Fruit fly (Drosophila melanogaster) whole organism, embryonic: Measurements from ENCODE around the gene CG6511.

ENCODE experiments used
- Awh ChIP-seq: fragments of 200-800 bp; sonication (Bioruptor generic); IDR thresholded peaks from 2 replicates; pipeline ENCODE4, ENCODE4 v1.3.6; 2022; ENCODE audit warnings: missing biosample characterization, missing genetic modification characterization
- BEAF-32 ChIP-seq: fragments of 200-800 bp; sonication (Bioruptor generic); optimal IDR thresholded peaks from 3 replicates; lab custom pipeline; 2017; ENCODE audit warnings: missing biosample characterization, missing genetic modification characterization, mild to moderate bottlenecking, moderate library complexity, missing genetic modification reagents
- CG10366 ChIP-seq: fragments of 200-800 bp; sonication (Bioruptor generic); IDR thresholded peaks from 2 replicates; pipeline ENCODE4 v1.3.6; 2022; ENCODE audit warnings: missing biosample characterization, missing genetic modification characterization
- CG10462 ChIP-seq: fragments of 200-800 bp; sonication (Bioruptor generic); optimal IDR thresholded peaks from 2 replicates; lab custom pipeline; 2016; ENCODE audit warnings: missing biosample characterization, missing genetic modification characterization
- CG11456 ChIP-seq: fragments of 200-800 bp; sonication (Bioruptor generic); IDR thresholded peaks from 3 replicates; pipeline ENCODE4 v1.3.6; 2022; ENCODE audit warnings: missing biosample characterization, missing genetic modification characterization
- CG11560 ChIP-seq: fragments of 200-800 bp; sonication (Bioruptor generic); IDR thresholded peaks from 3 replicates; pipeline ENCODE4 v1.3.6; 2022; ENCODE audit warnings: missing biosample characterization, missing genetic modification characterization
- CG11723 ChIP-seq: fragments of 200-800 bp; sonication (Bioruptor generic); optimal IDR thresholded peaks from 2 replicates; lab custom pipeline; 2017; ENCODE audit warnings: missing biosample characterization, mild to moderate bottlenecking, missing genetic modification characterization
- CG13624 ChIP-seq: fragments of 200-800 bp; sonication (Bioruptor generic); optimal IDR thresholded peaks from 2 replicates; lab custom pipeline; 2016; ENCODE audit warnings: missing biosample characterization, missing genetic modification characterization
- CG17829 ChIP-seq: fragments of 200-800 bp; optimal IDR thresholded peaks from 2 replicates; lab custom pipeline; 2019; ENCODE audit warnings: missing biosample characterization, mild to moderate bottlenecking, missing genetic modification characterization, moderate library complexity
- CG18011 ChIP-seq: fragments of 200-800 bp; sonication (Bioruptor generic); optimal IDR thresholded peaks from 2 replicates; lab custom pipeline; 2017; ENCODE audit warnings: missing biosample characterization, missing genetic modification characterization, mild to moderate bottlenecking, moderate library complexity, missing genotype
- CG30403 ChIP-seq: fragments of 200-800 bp; sonication (Bioruptor generic); optimal IDR thresholded peaks from 3 replicates; lab custom pipeline; 2016; ENCODE audit warnings: missing biosample characterization, missing genetic modification characterization
- CG3847 ChIP-seq: fragments of 200-800 bp; sonication (Bioruptor generic); IDR thresholded peaks from 2 replicates; pipeline ENCODE4 v1.3.6; 2022; ENCODE audit warnings: missing biosample characterization, missing genetic modification characterization
- CG4360 ChIP-seq: fragments of 200-800 bp; sonication (Bioruptor generic); IDR thresholded peaks from 2 replicates; pipeline ENCODE4 v1.3.6; 2022; ENCODE audit warnings: missing biosample characterization, missing genetic modification characterization
- CG43689 ChIP-seq: fragments of 200-800 bp; sonication (Bioruptor generic); IDR thresholded peaks from 2 replicates; pipeline ENCODE4 v1.3.6; 2022; ENCODE audit warnings: missing biosample characterization, missing genetic modification characterization
- CG4424 ChIP-seq: fragments of 200-800 bp; sonication (Bioruptor generic); optimal IDR thresholded peaks from 3 replicates; lab custom pipeline; 2016; ENCODE audit warnings: missing biosample characterization, missing genetic modification characterization
- CG4617 ChIP-seq: fragments of 200-800 bp; sonication (Bioruptor generic); optimal IDR thresholded peaks from 3 replicates; lab custom pipeline; 2016; ENCODE audit warnings: missing biosample characterization, missing genetic modification characterization, borderline replicate concordance
- CG4730 ChIP-seq: fragments of 200-800 bp; sonication (Bioruptor generic); IDR thresholded peaks from 2 replicates; pipeline ENCODE4 v1.3.6; 2022; ENCODE audit warnings: missing biosample characterization, missing genetic modification characterization
- CG5180 ChIP-seq: fragments of 200-800 bp; sonication (Bioruptor generic); optimal IDR thresholded peaks from 3 replicates; lab custom pipeline; 2017; ENCODE audit warnings: missing biosample characterization, missing genetic modification characterization, mild to moderate bottlenecking, moderate library complexity, missing genetic modification reagents
- CG7372 ChIP-seq: fragments of 200-800 bp; sonication (Bioruptor generic); IDR thresholded peaks from 2 replicates; pipeline ENCODE4 v1.3.6; 2022; ENCODE audit warnings: missing biosample characterization, missing genetic modification characterization
- CG7839 ChIP-seq: fragments of 200-800 bp; sonication (Bioruptor generic); optimal IDR thresholded peaks from 3 replicates; lab custom pipeline; 2018; ENCODE audit warnings: missing biosample characterization, mild to moderate bottlenecking, missing genetic modification characterization, moderate library complexity
- CG7928 ChIP-seq: fragments of 200-800 bp; sonication (Bioruptor generic); optimal IDR thresholded peaks from 2 replicates; lab custom pipeline; 2017; ENCODE audit warnings: missing biosample characterization, mild to moderate bottlenecking, missing genetic modification characterization
- D ChIP-seq, 2 experiments: fragments of 200-800 bp in 1 of 2; fragments of >200 bp in 1 of 2; sonication (Bioruptor generic) in 1 of 2; optimal IDR thresholded peaks; 2 replicates in 1 of 2; 3 replicates in 1 of 2; lab custom pipeline; 2017; ENCODE audit warnings: mild to moderate bottlenecking in 1 of 2, missing biosample characterization in 1 of 2, missing genetic modification characterization in 1 of 2, missing genetic modification reagents in 1 of 2
- HLH4C ChIP-seq: fragments of 200-800 bp; sonication (Bioruptor generic); IDR thresholded peaks from 3 replicates; pipeline ENCODE4 v1.3.6; 2022; ENCODE audit warnings: missing biosample characterization, missing genetic modification characterization; ENCODE audit not compliant: partially characterized antibody
- Hr78 ChIP-seq, 2 experiments: fragments of 200-800 bp in 1 of 2; fragments of >200 bp in 1 of 2; sonication (Bioruptor generic) in 1 of 2; optimal IDR thresholded peaks; 2 replicates each; lab custom pipeline; 2017 to 2019; ENCODE audit warnings: missing biosample characterization in 2 of 2, missing genetic modification characterization in 2 of 2, mild to moderate bottlenecking in 1 of 2, moderate library complexity in 1 of 2
- Hsf ChIP-seq: fragments of 200-800 bp; sonication (Bioruptor generic); optimal IDR thresholded peaks from 3 replicates; lab custom pipeline; 2016; ENCODE audit warnings: missing biosample characterization, missing genetic modification characterization
- Kr ChIP-seq: fragments of 200-800 bp; sonication (Bioruptor generic); optimal IDR thresholded peaks from 2 replicates; lab custom pipeline; 2017; ENCODE audit warnings: missing biosample characterization, mild to moderate bottlenecking, missing genetic modification characterization
- MTF-1 ChIP-seq: fragments of 200-800 bp; sonication (Bioruptor generic); optimal IDR thresholded peaks from 2 replicates; lab custom pipeline; 2018; ENCODE audit warnings: missing biosample characterization, mild to moderate bottlenecking, missing genetic modification characterization, borderline replicate concordance
- Oaz ChIP-seq: fragments of 200-800 bp; sonication (Bioruptor generic); IDR thresholded peaks from 2 replicates; pipeline ENCODE4 v1.3.6; 2022; ENCODE audit warnings: missing biosample characterization, missing genetic modification characterization
- YL-1 ChIP-seq: fragments of 200-800 bp; sonication (Bioruptor generic); optimal IDR thresholded peaks from 3 replicates; lab custom pipeline; 2017; ENCODE audit warnings: missing biosample characterization, mild to moderate bottlenecking, missing genetic modification characterization
- bcd ChIP-seq: fragments of 200-800 bp; sonication (Bioruptor generic); optimal IDR thresholded peaks from 2 replicates; lab custom pipeline; 2017; ENCODE audit warnings: missing biosample characterization, mild to moderate bottlenecking, missing genetic modification characterization
- bigmax ChIP-seq: fragments of 200-800 bp; sonication (Bioruptor generic); optimal IDR thresholded peaks from 2 replicates; lab custom pipeline; 2018; ENCODE audit warnings: missing biosample characterization, mild to moderate bottlenecking, missing genetic modification characterization
- bsh ChIP-seq, 2 experiments: fragments of 200-800 bp; sonication (Bioruptor generic); optimal IDR thresholded peaks; 2 replicates each; lab custom pipeline; 2017 to 2018; ENCODE audit warnings: mild to moderate bottlenecking in 2 of 2, missing biosample characterization in 2 of 2, missing genetic modification characterization in 2 of 2, moderate library complexity in 1 of 2
- cg ChIP-seq: fragments of 200-800 bp; sonication (Bioruptor generic); optimal IDR thresholded peaks from 3 replicates; lab custom pipeline; 2019; ENCODE audit warnings: missing biosample characterization, mild to moderate bottlenecking, missing genetic modification characterization, moderate library complexity
- chm ChIP-seq: fragments of 200-800 bp; sonication (Bioruptor generic); IDR thresholded peaks from 2 replicates; pipeline ENCODE4 v1.3.6; 2022; ENCODE audit warnings: missing biosample characterization, missing genetic modification characterization
- corto ChIP-seq: fragments of 200-800 bp; sonication (Bioruptor generic); optimal IDR thresholded peaks from 2 replicates; lab custom pipeline; 2016; ENCODE audit warnings: missing biosample characterization, mild to moderate bottlenecking, missing genetic modification characterization, moderate library complexity
- ems ChIP-seq: fragments of 200-800 bp; sonication (Bioruptor generic); optimal IDR thresholded peaks from 3 replicates; lab custom pipeline; 2016; ENCODE audit warnings: missing biosample characterization, missing genetic modification characterization
- fd102C ChIP-seq: fragments of 200-800 bp; sonication (Bioruptor generic); optimal IDR thresholded peaks from 2 replicates; lab custom pipeline; 2018; ENCODE audit warnings: missing biosample characterization, mild to moderate bottlenecking, missing genetic modification characterization, moderate library complexity
- gcm2 ChIP-seq: fragments of 200-800 bp; sonication (Bioruptor generic); optimal IDR thresholded peaks from 2 replicates; lab custom pipeline; 2016; ENCODE audit warnings: missing biosample characterization, missing genetic modification characterization
- gt ChIP-seq: fragments of 200-800 bp; sonication (Bioruptor generic); IDR thresholded peaks from 2 replicates; pipeline ENCODE4 v1.3.6; 2022; ENCODE audit warnings: missing biosample characterization, missing genetic modification characterization
- hb ChIP-seq: fragments of 200-800 bp; sonication (Bioruptor generic); IDR thresholded peaks from 3 replicates; pipeline ENCODE4 v1.3.6; 2022; ENCODE audit warnings: missing biosample characterization, missing genetic modification characterization; ENCODE audit not compliant: partially characterized antibody
- hkb ChIP-seq, 2 experiments: fragments of 200-800 bp in 1 of 2; fragments of >200 bp in 1 of 2; sonication (Bioruptor generic) in 1 of 2; IDR thresholded peaks in 1 of 2; optimal IDR thresholded peaks in 1 of 2; 2 replicates each; pipeline versions ENCODE4 v1.3.6 to Lab custom; 2017 to 2022; ENCODE audit warnings: missing biosample characterization in 1 of 2, missing genetic modification characterization in 1 of 2
- lab ChIP-seq: fragments of 200-800 bp; sonication (Bioruptor generic); optimal IDR thresholded peaks from 3 replicates; lab custom pipeline; 2017; ENCODE audit warnings: missing biosample characterization, missing genetic modification characterization, mild to moderate bottlenecking, moderate library complexity, missing genetic modification reagents
- mirr ChIP-seq: fragments of 200-800 bp; sonication (Bioruptor generic); optimal IDR thresholded peaks from 3 replicates; lab custom pipeline; 2018; ENCODE audit warnings: missing biosample characterization, mild to moderate bottlenecking, missing genetic modification characterization
- odd ChIP-seq: fragments of 200-800 bp; sonication (Bioruptor generic); optimal IDR thresholded peaks from 2 replicates; lab custom pipeline; 2017; ENCODE audit warnings: missing biosample characterization, mild to moderate bottlenecking, missing genetic modification characterization
- pb ChIP-seq: fragments of 200-800 bp; sonication (Bioruptor generic); optimal IDR thresholded peaks from 3 replicates; lab custom pipeline; 2016; ENCODE audit warnings: missing biosample characterization, missing genetic modification characterization
- ro ChIP-seq: fragments of 200-800 bp; sonication (Bioruptor generic); IDR thresholded peaks from 2 replicates; pipeline ENCODE4 v1.3.6; 2022; ENCODE audit warnings: missing biosample characterization, missing genetic modification characterization
- sisA ChIP-seq: fragments of 200-800 bp; sonication (Bioruptor generic); IDR thresholded peaks from 2 replicates; pipeline ENCODE4 v1.3.6; 2022; ENCODE audit warnings: missing biosample characterization, missing genetic modification characterization
- stc ChIP-seq: fragments of 200-800 bp; sonication (Bioruptor generic); IDR thresholded peaks from 2 replicates; pipeline ENCODE4 v1.3.6; 2022; ENCODE audit warnings: missing biosample characterization, missing genetic modification characterization
- tgo ChIP-seq: fragments of 200-800 bp; sonication (Bioruptor generic); IDR thresholded peaks from 3 replicates; pipeline ENCODE4 v1.3.6; 2022; ENCODE audit warnings: missing biosample characterization, missing genetic modification characterization

CG6511 gene

dm6 chr3L:8675029-8675544 is 46.0 kb upstream of the CG6511 start (continued):
- TF ChIP-seq hkb (optimal IDR thresholded peaks at IDR 0.05; lab: Kevin White, UChicago) (no peak), hkb (GFP tag; IDR thresholded peaks at IDR 0.05; lab: Robert Waterston, UW) (no peak), CG4360 (no peak), sisA (GFP tag; lab: Robert Waterston, UW) (no peak), mirr (GFP tag; lab: Kevin White, UChicago) (no peak), Hsf (GFP tag; lab: Kevin White, UChicago) (no peak), CG10462 (no peak), BEAF-32 (GFP tag; lab: Kevin White, UChicago) (no peak), CG18011 (GFP tag; lab: Kevin White, UChicago) (no peak), CG7928 (no peak), ems (no peak), CG11456 (GFP tag; lab: Robert Waterston, UW) (no peak), lab (GFP tag; lab: Kevin White, UChicago) (no peak), tgo (GFP tag; lab: Robert Waterston, UW) (0 out of 3 replicates have a peak, but pooled peaks have one; percentile 14), bigmax (GFP tag; lab: Kevin White, UChicago) (no peak), Hr78 (GFP tag; optimal IDR thresholded peaks at IDR 0.05; lab: Kevin White, UChicago) (no peak), gt (GFP tag; lab: Robert Waterston, UW) (no peak), ro (GFP tag; lab: Robert Waterston, UW) (no peak), hb (GFP tag; lab: Robert Waterston, UW) (no peak), bsh (GFP tag; optimal IDR thresholded peaks at IDR 0.05; lab: Kevin White, UChicago) (no peak), CG7839 (tag; lab: Kevin White, UChicago) (no peak), CG11723 (GFP tag; lab: Kevin White, UChicago) (no peak), CG5180 (GFP tag; lab: Kevin White, UChicago) (no peak), CG4617 (GFP tag; lab: Kevin White, UChicago) (no peak), pb (peak; percentile 20), CG4424 (GFP tag; lab: Kevin White, UChicago) (no peak), corto (GFP tag; lab: Kevin White, UChicago) (no peak), Oaz (GFP tag; lab: Robert Waterston, UW) (no peak), CG3847 (GFP tag; lab: Robert Waterston, UW) (no peak), cg (no peak), CG10366 (GFP tag; lab: Robert Waterston, UW) (0 out of 2 replicates have a peak, but pooled peaks have one; percentile 12), CG7372 (GFP tag; lab: Robert Waterston, UW) (no peak), CG13624 (GFP tag; lab: Kevin White, UChicago) (no peak), stc (GFP tag; lab: Robert Waterston, UW) (no peak), CG17829 (tag; lab: Kevin White, UChicago) (no peak), HLH4C (no peak), bcd (GFP tag; lab: Kevin White, UChicago) (no peak), YL-1 (no peak), fd102C (GFP tag; lab: Kevin White, UChicago) (no peak), odd (GFP tag; lab: Kevin White, UChicago) (no peak), chm (GFP tag; lab: Robert Waterston, UW) (no peak), Awh (GFP tag; lab: Robert Waterston, UW) (peak; percentile 10; the same call in 1 of the 2 replicates), gcm2 (GFP tag; lab: Kevin White, UChicago) (no peak), Kr (GFP tag; lab: Kevin White, UChicago) (no peak), CG30403 (GFP tag; lab: Kevin White, UChicago) (no peak), MTF-1 (GFP tag; lab: Kevin White, UChicago) (no peak), CG11560 (tag; lab: Robert Waterston, UW) (no peak), D (optimal IDR thresholded peaks at IDR 0.05; lab: Kevin White, UChicago) (no peak), D (GFP tag; optimal IDR thresholded peaks at IDR 0.05; lab: Kevin White, UChicago) (no peak), CG4730 (GFP tag; lab: Robert Waterston, UW) (no peak), CG43689 (GFP tag; lab: Robert Waterston, UW) (0 out of 2 replicates have a peak, but pooled peaks have one; percentile 11)
